Worm (Caenorhabditis elegans) whole organism, L3 larva: Measurements from ENCODE around the gene gst-27.

Experiments used
- aly-2 ChIP-seq: fragments of 150-350 bp; optimal IDR thresholded peaks from 2 replicates; lab custom pipeline; 2014; ENCODE audit warnings: missing biosample characterization, missing genetic modification characterization
- ceh-16 ChIP-seq: sonication (generic microtip); optimal IDR thresholded peaks from 2 replicates; lab custom pipeline; 2017; ENCODE audit warnings: missing biosample characterization, missing genetic modification characterization
- ceh-9 ChIP-seq: sonication (generic microtip); optimal IDR thresholded peaks from 2 replicates; lab custom pipeline; 2018; ENCODE audit warnings: missing biosample characterization, missing genetic modification characterization
- egl-27 ChIP-seq: sonication (generic microtip); optimal IDR thresholded peaks from 4 replicates; lab custom pipeline; 2017; ENCODE audit warnings: missing biosample characterization, missing genetic modification reagents, missing genetic modification characterization
- elt-3 ChIP-seq, 3 experiments: fragments of 150-350 bp in 1 of 3; sonication (generic microtip) in 2 of 3; optimal IDR thresholded peaks; 2 replicates in 2 of 3; 4 replicates in 1 of 3; lab custom pipeline; 2014 to 2017; ENCODE audit warnings: missing biosample characterization in 3 of 3, missing genetic modification characterization in 3 of 3
- fkh-10 ChIP-seq: sonication (generic microtip); optimal IDR thresholded peaks from 2 replicates; lab custom pipeline; 2017; ENCODE audit warnings: missing biosample characterization, missing genetic modification reagents, missing genetic modification characterization
- mdl-1 ChIP-seq: fragments of 150-350 bp; optimal IDR thresholded peaks from 2 replicates; lab custom pipeline; 2014; ENCODE audit warnings: missing biosample characterization, missing genetic modification characterization
- nhr-28 ChIP-seq: fragments of 150-350 bp; optimal IDR thresholded peaks from 2 replicates; lab custom pipeline; 2014; ENCODE audit warnings: missing biosample characterization, missing genetic modification characterization
- sea-2 ChIP-seq: fragments of 150-350 bp; sonication (generic microtip); optimal IDR thresholded peaks from 4 replicates; lab custom pipeline; 2014; ENCODE audit warnings: missing biosample characterization, missing genetic modification reagents, missing genetic modification characterization
- snpc-4 ChIP-seq: fragments of 150-350 bp; optimal IDR thresholded peaks from 2 replicates; lab custom pipeline; 2014; ENCODE audit warnings: missing biosample characterization, missing genetic modification characterization
- tbx-2 ChIP-seq: sonication (generic microtip); optimal IDR thresholded peaks from 2 replicates; lab custom pipeline; 2016; ENCODE audit warnings: mild to moderate bottlenecking, missing genetic modification characterization, missing compliant biosample characterization
- unc-39 ChIP-seq: sonication (generic microtip); optimal IDR thresholded peaks from 4 replicates; lab custom pipeline; 2017; ENCODE audit warnings: missing biosample characterization, missing genetic modification characterization
- ztf-4 ChIP-seq: fragments of 150-350 bp; optimal IDR thresholded peaks from 2 replicates; lab custom pipeline; 2014; ENCODE audit warnings: missing biosample characterization, missing genetic modification characterization

DNA sequence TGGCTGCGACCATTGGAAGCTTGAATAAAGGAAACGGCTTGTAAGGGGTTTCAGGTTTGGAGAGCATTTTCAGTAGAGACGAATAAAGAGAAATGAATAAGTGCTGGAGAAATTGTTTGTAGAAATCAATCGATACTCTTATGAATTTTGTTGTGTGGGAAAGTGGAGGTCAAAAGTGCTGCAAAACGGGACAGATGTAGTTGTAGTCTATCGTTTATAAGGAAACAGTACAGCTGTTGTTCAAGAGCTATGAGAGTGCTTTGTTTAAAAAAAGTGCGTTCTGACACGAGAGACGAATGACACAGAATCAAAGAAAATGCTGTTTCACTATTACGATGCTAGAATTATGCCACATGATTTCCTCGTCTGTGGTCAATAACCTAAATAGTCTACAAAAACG lies 35.0 kb downstream of the gst-27 start, which contains the start of gene Y53F4B.62:
- TF ChIP-seq ztf-4 (no peak), sea-2 (GFP tag; lab: Kevin White, UChicago) (no peak), ceh-16 (tag; lab: Kevin White, UChicago) (no peak), elt-3 (tag; optimal IDR thresholded peaks at IDR 0.05; lab: Kevin White, UChicago) (no peak), aly-2 (tag; lab: Kevin White, UChicago) (no peak), tbx-2 (no peak), egl-27 (tag; lab: Kevin White, UChicago) (no peak), fkh-10 (GFP tag; lab: Kevin White, UChicago) (no peak), nhr-28 (tag; lab: Kevin White, UChicago) (no peak), unc-39 (tag; lab: Kevin White, UChicago) (no peak), mdl-1 (tag; lab: Kevin White, UChicago) (no peak), ceh-9 (tag; lab: Kevin White, UChicago) (no peak), snpc-4 (tag; lab: Kevin White, UChicago) (no peak)
